Fruit fly (Drosophila melanogaster) whole organism, embryonic: ENCODE measurements around the gene Nph.

ENCODE experiments used
- Antp ChIP-seq: fragments of 200-800 bp; sonication (Bioruptor generic); optimal IDR thresholded peaks from 3 replicates; lab custom pipeline; 2016; ENCODE audit warnings: missing biosample characterization, missing genetic modification characterization
- B-H1 ChIP-seq: fragments of 200-800 bp; sonication (Bioruptor generic); IDR thresholded peaks from 3 replicates; pipeline ENCODE4 v1.3.6; 2022; ENCODE audit warnings: missing biosample characterization, missing genetic modification characterization
- BtbVII ChIP-seq: fragments of 200-800 bp; sonication (Bioruptor generic); optimal IDR thresholded peaks from 3 replicates; lab custom pipeline; 2017; ENCODE audit warnings: missing biosample characterization, mild to moderate bottlenecking, missing genetic modification characterization
- CG12071 ChIP-seq: fragments of 200-800 bp; sonication (Bioruptor generic); optimal IDR thresholded peaks from 3 replicates; lab custom pipeline; 2018; ENCODE audit warnings: missing biosample characterization, mild to moderate bottlenecking, missing genetic modification characterization
- CG12104 ChIP-seq: fragments of 200-800 bp; sonication (Bioruptor generic); optimal IDR thresholded peaks from 3 replicates; lab custom pipeline; 2016; ENCODE audit warnings: missing biosample characterization, missing genetic modification characterization
- CG1233 ChIP-seq: fragments of 200-800 bp; sonication (Bioruptor generic); optimal IDR thresholded peaks from 4 replicates; lab custom pipeline; 2018; ENCODE audit warnings: missing biosample characterization, mild to moderate bottlenecking, missing genetic modification characterization
- CG13296 ChIP-seq: fragments of 200-800 bp; sonication (Bioruptor generic); optimal IDR thresholded peaks from 3 replicates; lab custom pipeline; 2018; ENCODE audit warnings: missing biosample characterization, mild to moderate bottlenecking, missing genetic modification characterization
- CG1529 ChIP-seq: fragments of 200-800 bp; sonication (Bioruptor generic); optimal IDR thresholded peaks from 3 replicates; lab custom pipeline; 2018; ENCODE audit warnings: missing biosample characterization, missing genetic modification characterization
- CG15514 ChIP-seq: fragments of 200-800 bp; sonication (Bioruptor generic); optimal IDR thresholded peaks from 3 replicates; lab custom pipeline; 2017; ENCODE audit warnings: missing biosample characterization, missing genetic modification characterization, mild to moderate bottlenecking, moderate library complexity, missing genetic modification reagents
- CG1647 ChIP-seq: fragments of 200-800 bp; sonication (Bioruptor generic); optimal IDR thresholded peaks from 3 replicates; lab custom pipeline; 2016; ENCODE audit warnings: missing biosample characterization, missing genetic modification characterization
- CG16779 ChIP-seq: fragments of 200-800 bp; sonication (Bioruptor generic); IDR thresholded peaks from 2 replicates; pipeline ENCODE4 v1.3.6; 2022; ENCODE audit warnings: missing biosample characterization, missing genetic modification characterization
- CG17912 ChIP-seq: fragments of 200-800 bp; sonication (Bioruptor generic); optimal IDR thresholded peaks from 2 replicates; lab custom pipeline; 2018; ENCODE audit warnings: missing biosample characterization, mild to moderate bottlenecking, missing genetic modification characterization
- CG2202 ChIP-seq: fragments of 200-800 bp; sonication (Bioruptor generic); optimal IDR thresholded peaks from 2 replicates; lab custom pipeline; 2018; ENCODE audit warnings: missing biosample characterization, mild to moderate bottlenecking, missing genetic modification characterization
- CG2712 ChIP-seq: fragments of 200-800 bp; optimal IDR thresholded peaks from 3 replicates; lab custom pipeline; 2019; ENCODE audit warnings: missing biosample characterization, mild to moderate bottlenecking, missing genetic modification characterization, moderate library complexity
- CG32772 ChIP-seq: fragments of 200-800 bp; sonication (Bioruptor generic); IDR thresholded peaks from 2 replicates; pipeline ENCODE4 v1.3.6; 2022; ENCODE audit warnings: missing biosample characterization, missing genetic modification characterization
- CG4617 ChIP-seq: fragments of 200-800 bp; sonication (Bioruptor generic); optimal IDR thresholded peaks from 3 replicates; lab custom pipeline; 2016; ENCODE audit warnings: missing biosample characterization, missing genetic modification characterization, borderline replicate concordance
- CG7271 ChIP-seq: fragments of 200-800 bp; sonication (Bioruptor generic); optimal IDR thresholded peaks from 2 replicates; lab custom pipeline; 2018; ENCODE audit warnings: missing biosample characterization, mild to moderate bottlenecking, missing genetic modification characterization, moderate library complexity
- CG7556 ChIP-seq: fragments of 200-800 bp; sonication (Bioruptor generic); optimal IDR thresholded peaks from 2 replicates; lab custom pipeline; 2017; ENCODE audit warnings: missing biosample characterization, mild to moderate bottlenecking, missing genetic modification characterization
- CG9817 ChIP-seq: fragments of 200-800 bp; sonication (Bioruptor generic); optimal IDR thresholded peaks from 2 replicates; lab custom pipeline; 2018; ENCODE audit warnings: missing biosample characterization, mild to moderate bottlenecking, missing genetic modification characterization, moderate library complexity
- Fer3 ChIP-seq: fragments of 200-800 bp; sonication (Bioruptor generic); optimal IDR thresholded peaks from 2 replicates; lab custom pipeline; 2018; ENCODE audit warnings: missing biosample characterization, mild to moderate bottlenecking, missing genetic modification characterization, moderate library complexity
- HHEX ChIP-seq: fragments of 200-800 bp; sonication (Bioruptor generic); optimal IDR thresholded peaks from 3 replicates; lab custom pipeline; 2017; ENCODE audit warnings: missing biosample characterization, mild to moderate bottlenecking, missing genetic modification characterization, missing genetic modification reagents
- HLH3B ChIP-seq: fragments of 200-800 bp; sonication (Bioruptor generic); IDR thresholded peaks from 2 replicates; pipeline ENCODE4 v1.3.6; 2022; ENCODE audit warnings: missing biosample characterization, missing genetic modification characterization
- HLHmδ ChIP-seq: fragments of 200-800 bp; sonication (Bioruptor generic); optimal IDR thresholded peaks from 2 replicates; lab custom pipeline; 2018; ENCODE audit warnings: missing biosample characterization, mild to moderate bottlenecking, missing genetic modification characterization, moderate library complexity
- MESR4 ChIP-seq: fragments of 200-800 bp; sonication (Bioruptor generic); optimal IDR thresholded peaks from 2 replicates; lab custom pipeline; 2018; ENCODE audit warnings: missing biosample characterization, mild to moderate bottlenecking, missing genetic modification characterization, moderate library complexity
- Myb ChIP-seq: fragments of 200-800 bp; sonication (Bioruptor generic); optimal IDR thresholded peaks from 2 replicates; lab custom pipeline; 2016; ENCODE audit warnings: missing biosample characterization, missing genetic modification characterization
- NK7.1 ChIP-seq: fragments of 200-800 bp; sonication (Bioruptor generic); optimal IDR thresholded peaks from 3 replicates; lab custom pipeline; 2016; ENCODE audit warnings: missing biosample characterization, missing genetic modification characterization
- Oaz ChIP-seq: fragments of 200-800 bp; sonication (Bioruptor generic); IDR thresholded peaks from 2 replicates; pipeline ENCODE4 v1.3.6; 2022; ENCODE audit warnings: missing biosample characterization, missing genetic modification characterization
- Oli ChIP-seq: fragments of 200-800 bp; sonication (Bioruptor generic); optimal IDR thresholded peaks from 2 replicates; lab custom pipeline; 2018; ENCODE audit warnings: missing biosample characterization, mild to moderate bottlenecking, missing genetic modification characterization, moderate library complexity
- ara ChIP-seq: fragments of 200-800 bp; sonication (Bioruptor generic); IDR thresholded peaks from 2 replicates; pipeline ENCODE4 v1.3.6; 2022; ENCODE audit warnings: missing biosample characterization, missing genetic modification characterization
- ato ChIP-seq: fragments of 200-800 bp; sonication (Bioruptor generic); IDR thresholded peaks from 2 replicates; pipeline ENCODE4 v1.3.6; 2022; ENCODE audit warnings: missing biosample characterization, missing genetic modification characterization; ENCODE audit not compliant: partially characterized antibody
- bbx ChIP-seq: fragments of 200-800 bp; sonication (Bioruptor generic); IDR thresholded peaks from 2 replicates; pipeline ENCODE4 v1.3.6; 2022; ENCODE audit warnings: missing biosample characterization, missing genetic modification characterization; ENCODE audit not compliant: partially characterized antibody
- bigmax ChIP-seq: fragments of 200-800 bp; sonication (Bioruptor generic); optimal IDR thresholded peaks from 2 replicates; lab custom pipeline; 2018; ENCODE audit warnings: missing biosample characterization, mild to moderate bottlenecking, missing genetic modification characterization
- bsh ChIP-seq, 2 experiments: fragments of 200-800 bp; sonication (Bioruptor generic); optimal IDR thresholded peaks; 2 replicates each; lab custom pipeline; 2017 to 2018; ENCODE audit warnings: mild to moderate bottlenecking in 2 of 2, missing biosample characterization in 2 of 2, missing genetic modification characterization in 2 of 2, moderate library complexity in 1 of 2
- btn ChIP-seq: fragments of 200-800 bp; sonication (Bioruptor generic); optimal IDR thresholded peaks from 2 replicates; lab custom pipeline; 2016; ENCODE audit warnings: missing biosample characterization, missing genetic modification characterization
- chif ChIP-seq, 2 experiments: fragments of 200-800 bp; sonication (Bioruptor generic); optimal IDR thresholded peaks; 3 replicates each; lab custom pipeline; 2016; ENCODE audit warnings: missing biosample characterization in 2 of 2, missing genetic modification characterization in 2 of 2
- crc ChIP-seq: fragments of 200-800 bp; sonication (Bioruptor generic); optimal IDR thresholded peaks from 2 replicates; lab custom pipeline; 2016; ENCODE audit warnings: missing biosample characterization, missing genetic modification characterization
- dm ChIP-seq: fragments of 200-800 bp; sonication (Bioruptor generic); optimal IDR thresholded peaks from 3 replicates; lab custom pipeline; 2016; ENCODE audit warnings: missing biosample characterization, missing genetic modification characterization
- eyg ChIP-seq: fragments of 200-800 bp; sonication (Bioruptor generic); optimal IDR thresholded peaks from 3 replicates; lab custom pipeline; 2016; ENCODE audit warnings: missing biosample characterization, missing genetic modification characterization
- kay ChIP-seq: fragments of 200-800 bp; sonication (Bioruptor generic); optimal IDR thresholded peaks from 2 replicates; lab custom pipeline; 2016; ENCODE audit warnings: missing biosample characterization, missing genetic modification characterization
- lab ChIP-seq: fragments of 200-800 bp; sonication (Bioruptor generic); optimal IDR thresholded peaks from 3 replicates; lab custom pipeline; 2017; ENCODE audit warnings: missing biosample characterization, missing genetic modification characterization, mild to moderate bottlenecking, moderate library complexity, missing genetic modification reagents
- mirr ChIP-seq: fragments of 200-800 bp; sonication (Bioruptor generic); optimal IDR thresholded peaks from 3 replicates; lab custom pipeline; 2018; ENCODE audit warnings: missing biosample characterization, mild to moderate bottlenecking, missing genetic modification characterization
- mld ChIP-seq: fragments of 200-800 bp; sonication (Bioruptor generic); IDR thresholded peaks from 3 replicates; pipeline ENCODE4 v1.3.6; 2022; ENCODE audit warnings: missing biosample characterization, missing genetic modification characterization; ENCODE audit not compliant: partially characterized antibody
- nmo ChIP-seq: fragments of 200-800 bp; sonication (Bioruptor generic); optimal IDR thresholded peaks from 2 replicates; lab custom pipeline; 2018; ENCODE audit warnings: missing biosample characterization, mild to moderate bottlenecking, missing genetic modification characterization, moderate library complexity
- run ChIP-seq: fragments of 200-800 bp; sonication (Bioruptor generic); optimal IDR thresholded peaks from 3 replicates; lab custom pipeline; 2018; ENCODE audit warnings: missing biosample characterization, mild to moderate bottlenecking, missing genetic modification characterization
- sima ChIP-seq: fragments of 200-800 bp; sonication (Bioruptor generic); optimal IDR thresholded peaks from 2 replicates; lab custom pipeline; 2016; ENCODE audit warnings: missing biosample characterization, missing genetic modification characterization
- stwl ChIP-seq: fragments of 200-800 bp; sonication (Bioruptor generic); optimal IDR thresholded peaks from 3 replicates; lab custom pipeline; 2018; ENCODE audit warnings: missing biosample characterization, mild to moderate bottlenecking, missing genetic modification characterization, moderate library complexity
- tio ChIP-seq: fragments of 200-800 bp; sonication (Bioruptor generic); optimal IDR thresholded peaks from 2 replicates; lab custom pipeline; 2017; ENCODE audit warnings: missing biosample characterization, missing genetic modification characterization, inconsistent platforms
- tna ChIP-seq: fragments of 200-800 bp; sonication (Bioruptor generic); IDR thresholded peaks from 2 replicates; pipeline ENCODE4 v1.3.6; 2022; ENCODE audit warnings: missing biosample characterization, missing genetic modification characterization; ENCODE audit not compliant: partially characterized antibody
- toy ChIP-seq: fragments of 200-800 bp; sonication (Bioruptor generic); IDR thresholded peaks from 2 replicates; pipeline ENCODE4 v1.3.6; 2022; ENCODE audit warnings: missing biosample characterization, missing genetic modification characterization
- unc-4 ChIP-seq: fragments of 200-800 bp; sonication (Bioruptor generic); IDR thresholded peaks from 2 replicates; pipeline ENCODE4 v1.3.6; 2022; ENCODE audit warnings: missing biosample characterization, missing genetic modification characterization; ENCODE audit not compliant: partially characterized antibody
- z ChIP-seq: fragments of 200-800 bp; sonication (Bioruptor generic); IDR thresholded peaks from 3 replicates; pipeline ENCODE4 v1.3.6; 2022; ENCODE audit warnings: missing biosample characterization, missing genetic modification characterization

The Nph gene

dm6 chr3R:30004648-30005047 lies at the start of gene Nph, which contains the start of gene Nlp (continued):
- no peak for TF ChIP-seq NK7.1 (GFP tag; lab: Kevin White, UChicago)
- peak; percentile 76 for TF ChIP-seq bbx (GFP tag; lab: Robert Waterston, UW)
- no peak for TF ChIP-seq CG16779 (GFP tag; lab: Robert Waterston, UW)
- no peak for TF ChIP-seq mirr (GFP tag; lab: Kevin White, UChicago)
- peak; percentile 89 for TF ChIP-seq dm (GFP tag; lab: Kevin White, UChicago)
- peak; percentile 85 for TF ChIP-seq ato (GFP tag; lab: Robert Waterston, UW)
- no peak for TF ChIP-seq lab (GFP tag; lab: Kevin White, UChicago)
- TF ChIP-seq CG7556 (GFP tag; lab: Kevin White, UChicago) = no peak
- TF ChIP-seq ara = no peak
- TF ChIP-seq BtbVII = no peak
- TF ChIP-seq CG12071 (GFP tag; lab: Kevin White, UChicago) = no peak
- TF ChIP-seq tio (GFP tag; lab: Kevin White, UChicago) = no peak
- no peak for TF ChIP-seq HHEX
- TF ChIP-seq z (GFP tag; lab: Robert Waterston, UW) = no peak
- no peak for TF ChIP-seq HLHmδ
- TF ChIP-seq MESR4 (GFP tag; lab: Kevin White, UChicago) = peak; percentile 29
- TF ChIP-seq toy (GFP tag; lab: Robert Waterston, UW) = no peak
- no peak for TF ChIP-seq CG13296 (GFP tag; lab: Kevin White, UChicago)
- TF ChIP-seq CG15514 (GFP tag; lab: Kevin White, UChicago) = peak; percentile 85
- TF ChIP-seq Antp (GFP tag; lab: Kevin White, UChicago) = no peak
- no peak for TF ChIP-seq kay (GFP tag; lab: Kevin White, UChicago)
- no peak for TF ChIP-seq crc (GFP tag; lab: Kevin White, UChicago)
- peak; percentile 61 for TF ChIP-seq tna (GFP tag; lab: Robert Waterston, UW)
- peak; percentile 28 for TF ChIP-seq CG4617 (GFP tag; lab: Kevin White, UChicago)
- TF ChIP-seq B-H1 = no peak
- no peak for TF ChIP-seq chif (GFP tag; optimal IDR thresholded peaks at IDR 0.05; lab: Kevin White, UChicago)
- no peak for TF ChIP-seq CG1529 (GFP tag; lab: Kevin White, UChicago)
- no peak for TF ChIP-seq Oli (tag; lab: Kevin White, UChicago)
- TF ChIP-seq nmo (GFP tag; lab: Kevin White, UChicago) = peak; percentile 67
- no peak for TF ChIP-seq CG32772 (GFP tag; lab: Robert Waterston, UW)
- peak; percentile 56; the same call in 1 of the 3 replicates for TF ChIP-seq mld
- no peak for TF ChIP-seq sima
- TF ChIP-seq Myb = peak; percentile 26
- TF ChIP-seq Fer3 (tag; lab: Kevin White, UChicago) = no peak
- TF ChIP-seq CG2202 (tag; lab: Kevin White, UChicago) = no peak
- TF ChIP-seq bsh (GFP tag; optimal IDR thresholded peaks at IDR 0.05; lab: Kevin White, UChicago) = peak in 1 of 2 experiments; percentile 19
- TF ChIP-seq CG2712 = peak; percentile 49
- TF ChIP-seq CG12104 (GFP tag; lab: Kevin White, UChicago) = no peak
- TF ChIP-seq Oaz (GFP tag; lab: Robert Waterston, UW) = no peak
- TF ChIP-seq CG9817 = no peak
- TF ChIP-seq stwl (tag; lab: Kevin White, UChicago) = peak; percentile 90
- TF ChIP-seq bigmax (GFP tag; lab: Kevin White, UChicago) = no peak
- no peak for TF ChIP-seq eyg (GFP tag; lab: Kevin White, UChicago)
- peak; percentile 90 for TF ChIP-seq unc-4
- TF ChIP-seq HLH3B (GFP tag; lab: Robert Waterston, UW) = no peak
- TF ChIP-seq btn (GFP tag; lab: Kevin White, UChicago) = no peak
- TF ChIP-seq CG17912 = no peak
- no peak for TF ChIP-seq CG1647 (GFP tag; lab: Kevin White, UChicago)
- TF ChIP-seq CG1233 (GFP tag; lab: Kevin White, UChicago) = no peak
- no peak for TF ChIP-seq run (tag; lab: Kevin White, UChicago)
- TF ChIP-seq CG7271 = no peak
